Worm (Caenorhabditis elegans) whole organism, L3 larva: ENCODE measurements around the gene pqn-15.
A peak's percentile ranks its signal among the peaks of the same experiment; 100 is the strongest.

Experiments
- R02D3.7 ChIP-seq: fragments of 150-350 bp; optimal IDR thresholded peaks from 2 replicates; lab custom pipeline; 2014; ENCODE audit warnings: missing biosample characterization, missing genetic modification characterization
- ZK546.5 ChIP-seq: sonication (generic microtip); optimal IDR thresholded peaks from 2 replicates; lab custom pipeline; 2017; ENCODE audit warnings: missing biosample characterization, missing genetic modification characterization
- aly-2 ChIP-seq: fragments of 150-350 bp; optimal IDR thresholded peaks from 2 replicates; lab custom pipeline; 2014; ENCODE audit warnings: missing biosample characterization, missing genetic modification characterization
- ama-1 ChIP-seq: fragments of 150-350 bp; optimal IDR thresholded peaks from 2 replicates; lab custom pipeline; 2018
- ceh-16 ChIP-seq: sonication (generic microtip); optimal IDR thresholded peaks from 2 replicates; lab custom pipeline; 2017; ENCODE audit warnings: missing biosample characterization, missing genetic modification characterization
- ceh-28 ChIP-seq: fragments of 150-350 bp; optimal IDR thresholded peaks from 2 replicates; lab custom pipeline; 2014; ENCODE audit warnings: missing biosample characterization, missing genetic modification reagents, missing genetic modification characterization
- ceh-9 ChIP-seq: sonication (generic microtip); optimal IDR thresholded peaks from 2 replicates; lab custom pipeline; 2018; ENCODE audit warnings: missing biosample characterization, missing genetic modification characterization
- daf-12 ChIP-seq: fragments of 150-350 bp; optimal IDR thresholded peaks from 2 replicates; lab custom pipeline; 2014; ENCODE audit warnings: missing biosample characterization, missing genetic modification reagents, missing genetic modification characterization
- egl-5 ChIP-seq: fragments of 150-350 bp; optimal IDR thresholded peaks from 2 replicates; lab custom pipeline; 2017; ENCODE audit warnings: missing biosample characterization, missing genetic modification reagents, missing genetic modification characterization, inconsistent platforms
- elt-1 ChIP-seq: fragments of 150-350 bp; optimal IDR thresholded peaks from 2 replicates; lab custom pipeline; 2014; ENCODE audit warnings: missing biosample characterization, missing genetic modification characterization
- elt-2 ChIP-seq: sonication (generic microtip); optimal IDR thresholded peaks from 2 replicates; lab custom pipeline; 2016; ENCODE audit warnings: missing genetic modification reagents, mild to moderate bottlenecking, missing genetic modification characterization, missing compliant biosample characterization
- elt-3 ChIP-seq, 3 experiments: fragments of 150-350 bp in 1 of 3; sonication (generic microtip) in 2 of 3; optimal IDR thresholded peaks; 2 replicates in 2 of 3; 4 replicates in 1 of 3; lab custom pipeline; 2014 to 2017; ENCODE audit warnings: missing biosample characterization in 3 of 3, missing genetic modification characterization in 3 of 3
- eor-1 ChIP-seq, 2 experiments: fragments of 150-350 bp; optimal IDR thresholded peaks; 2 replicates each; lab custom pipeline; 2014 to 2018; ENCODE audit warnings: missing biosample characterization in 2 of 2, missing genetic modification characterization in 2 of 2
- fkh-10 ChIP-seq: sonication (generic microtip); optimal IDR thresholded peaks from 2 replicates; lab custom pipeline; 2017; ENCODE audit warnings: missing biosample characterization, missing genetic modification reagents, missing genetic modification characterization
- fkh-2 ChIP-seq: fragments of 150-350 bp; optimal IDR thresholded peaks from 2 replicates; lab custom pipeline; 2014; ENCODE audit warnings: missing biosample characterization, missing genetic modification reagents, missing genetic modification characterization
- fos-1 ChIP-seq: fragments of 150-350 bp; optimal IDR thresholded peaks from 2 replicates; lab custom pipeline; 2014; ENCODE audit warnings: missing biosample characterization, missing genetic modification characterization
- hmg-11 ChIP-seq: sonication (generic microtip); optimal IDR thresholded peaks from 2 replicates; lab custom pipeline; 2016; ENCODE audit warnings: missing genetic modification characterization, missing compliant biosample characterization
- jun-1 ChIP-seq: fragments of 150-350 bp; optimal IDR thresholded peaks from 2 replicates; lab custom pipeline; 2014; ENCODE audit warnings: missing biosample characterization, missing genetic modification reagents, missing genetic modification characterization
- lin-39 ChIP-seq: fragments of 150-350 bp; optimal IDR thresholded peaks from 2 replicates; lab custom pipeline; 2018; ENCODE audit warnings: missing biosample characterization, missing genetic modification reagents, missing genetic modification characterization
- lsy-12 ChIP-seq: sonication (generic microtip); optimal IDR thresholded peaks from 2 replicates; lab custom pipeline; 2016; ENCODE audit warnings: mild to moderate bottlenecking, missing genetic modification characterization, missing compliant biosample characterization
- mdl-1 ChIP-seq: fragments of 150-350 bp; optimal IDR thresholded peaks from 2 replicates; lab custom pipeline; 2014; ENCODE audit warnings: missing biosample characterization, missing genetic modification characterization
- mml-1 ChIP-seq: fragments of 150-350 bp; sonication (generic microtip); optimal IDR thresholded peaks from 3 replicates; lab custom pipeline; 2014; ENCODE audit warnings: missing biosample characterization, missing genetic modification characterization
- nfya-1 ChIP-seq: sonication (generic microtip); optimal IDR thresholded peaks from 2 replicates; lab custom pipeline; 2017; ENCODE audit warnings: missing genetic modification characterization, mild to moderate bottlenecking, missing compliant biosample characterization, antibody characterized with exemption, moderate library complexity; ENCODE audit not compliant: insufficient read depth
- nhr-11 ChIP-seq: fragments of 150-350 bp; optimal IDR thresholded peaks from 2 replicates; lab custom pipeline; 2014; ENCODE audit warnings: missing biosample characterization, missing genetic modification characterization
- nhr-12 ChIP-seq: fragments of 150-350 bp; optimal IDR thresholded peaks from 2 replicates; lab custom pipeline; 2014; ENCODE audit warnings: missing biosample characterization, missing genetic modification characterization
- nhr-23 ChIP-seq: fragments of 150-350 bp; optimal IDR thresholded peaks from 2 replicates; lab custom pipeline; 2014; ENCODE audit warnings: missing biosample characterization, missing genetic modification reagents, missing genetic modification characterization
- nhr-237 ChIP-seq: fragments of 150-350 bp; optimal IDR thresholded peaks from 2 replicates; lab custom pipeline; 2014; ENCODE audit warnings: missing biosample characterization, missing genetic modification characterization
- nhr-25 ChIP-seq: sonication (generic microtip); optimal IDR thresholded peaks from 2 replicates; lab custom pipeline; 2017; ENCODE audit warnings: missing biosample characterization, missing genetic modification characterization
- nhr-28 ChIP-seq: fragments of 150-350 bp; optimal IDR thresholded peaks from 2 replicates; lab custom pipeline; 2014; ENCODE audit warnings: missing biosample characterization, missing genetic modification characterization
- nhr-43 ChIP-seq: sonication (generic microtip); optimal IDR thresholded peaks from 2 replicates; lab custom pipeline; 2016; ENCODE audit warnings: mild to moderate bottlenecking, missing genetic modification characterization, missing compliant biosample characterization; ENCODE audit not compliant: poor library complexity, severe bottlenecking
- nhr-67 ChIP-seq: fragments of 150-350 bp; optimal IDR thresholded peaks from 2 replicates; lab custom pipeline; 2014; ENCODE audit warnings: missing biosample characterization, missing genetic modification characterization
- nhr-76 ChIP-seq: fragments of 150-350 bp; sonication (generic microtip); optimal IDR thresholded peaks from 5 replicates; lab custom pipeline; 2014; ENCODE audit warnings: missing biosample characterization, missing genetic modification characterization
- nhr-77 ChIP-seq: fragments of 150-350 bp; optimal IDR thresholded peaks from 2 replicates; lab custom pipeline; 2014; ENCODE audit warnings: missing biosample characterization, missing genetic modification characterization
- pha-4 ChIP-seq: fragments of 150-350 bp; optimal IDR thresholded peaks from 2 replicates; lab custom pipeline; 2014; ENCODE audit warnings: missing biosample characterization, missing genetic modification reagents, missing genetic modification characterization
- pqm-1 ChIP-seq: fragments of 150-350 bp; optimal IDR thresholded peaks from 2 replicates; lab custom pipeline; 2017; ENCODE audit warnings: missing biosample characterization, missing genetic modification characterization, inconsistent platforms
- sea-2 ChIP-seq: fragments of 150-350 bp; sonication (generic microtip); optimal IDR thresholded peaks from 4 replicates; lab custom pipeline; 2014; ENCODE audit warnings: missing biosample characterization, missing genetic modification reagents, missing genetic modification characterization
- skn-1 ChIP-seq: fragments of 150-350 bp; optimal IDR thresholded peaks from 2 replicates; lab custom pipeline; 2014; ENCODE audit warnings: missing biosample characterization, missing genetic modification characterization
- snpc-4 ChIP-seq: fragments of 150-350 bp; optimal IDR thresholded peaks from 2 replicates; lab custom pipeline; 2014; ENCODE audit warnings: missing biosample characterization, missing genetic modification characterization
- tbx-2 ChIP-seq: sonication (generic microtip); optimal IDR thresholded peaks from 2 replicates; lab custom pipeline; 2016; ENCODE audit warnings: mild to moderate bottlenecking, missing genetic modification characterization, missing compliant biosample characterization
- unc-39 ChIP-seq: sonication (generic microtip); optimal IDR thresholded peaks from 4 replicates; lab custom pipeline; 2017; ENCODE audit warnings: missing biosample characterization, missing genetic modification characterization
- unc-62 ChIP-seq: fragments of 150-350 bp; sonication (generic microtip); optimal IDR thresholded peaks from 4 replicates; lab custom pipeline; 2014; ENCODE audit warnings: missing biosample characterization, missing genetic modification reagents, missing genetic modification characterization
- zag-1 ChIP-seq: fragments of 150-350 bp; optimal IDR thresholded peaks from 2 replicates; lab custom pipeline; 2014; ENCODE audit warnings: missing biosample characterization, missing genetic modification characterization
- ztf-11 ChIP-seq: fragments of 150-350 bp; optimal IDR thresholded peaks from 2 replicates; lab custom pipeline; 2014; ENCODE audit warnings: missing biosample characterization, missing genetic modification characterization
- ztf-4 ChIP-seq: fragments of 150-350 bp; optimal IDR thresholded peaks from 2 replicates; lab custom pipeline; 2014; ENCODE audit warnings: missing biosample characterization, missing genetic modification characterization

The pqn-15 gene

DNA sequence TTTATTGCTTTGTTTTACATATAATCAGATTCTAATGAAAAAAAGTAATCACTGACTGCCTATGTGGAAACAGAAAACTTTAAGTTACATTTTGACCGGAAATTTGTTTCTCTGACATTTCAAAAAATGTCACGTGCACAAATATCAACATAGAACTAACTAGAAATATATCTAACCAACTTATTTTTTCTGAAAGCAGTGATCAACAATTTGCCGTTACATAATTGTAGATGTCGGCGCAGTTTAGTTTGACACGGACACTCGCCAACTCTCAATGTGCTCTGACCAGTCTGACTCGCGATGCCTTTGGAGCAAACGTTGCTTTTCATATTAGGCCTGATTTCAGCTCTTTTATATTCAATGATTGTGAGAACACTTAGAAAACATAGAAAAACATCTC, 50.0 kb downstream of the pqn-15 start, which contains the start of gene srv-6:
srv-6 (plus strand) TSS at position 301 of the 400 bp plus-strand sequence.
- TF ChIP-seq elt-1 (tag; lab: Kevin White, UChicago): no peak
- no peak for TF ChIP-seq elt-3 (tag; optimal IDR thresholded peaks at IDR 0.05; lab: Kevin White, UChicago)
- TF ChIP-seq sea-2: no peak
- no peak for TF ChIP-seq nhr-25 (tag; lab: Kevin White, UChicago)
- no peak for TF ChIP-seq ceh-9 (tag; lab: Kevin White, UChicago)
- no peak for TF ChIP-seq pqm-1
- TF ChIP-seq mdl-1: no peak
- TF ChIP-seq fkh-10: no peak

DNA sequence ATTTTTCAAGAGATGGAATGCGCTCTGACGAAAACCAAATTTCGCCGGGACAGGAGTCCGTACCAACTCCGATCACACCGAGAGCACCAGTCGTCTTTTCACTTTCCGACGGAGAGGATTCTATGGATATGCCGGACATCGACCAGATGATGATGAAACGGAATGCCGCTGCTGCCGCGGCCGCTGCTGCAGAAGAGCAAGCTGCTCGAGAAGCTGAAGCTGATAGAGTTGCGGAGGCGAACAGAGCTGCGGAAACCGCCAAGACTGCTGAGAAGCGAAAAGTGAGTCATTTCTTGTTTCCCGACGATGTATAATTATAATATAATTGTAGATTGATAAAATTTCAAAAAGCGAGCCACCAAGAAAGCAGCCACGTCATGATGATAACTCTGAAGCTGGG, 51.4 kb downstream of the pqn-15 start:
- no peak for TF ChIP-seq nhr-23 (tag; lab: Kevin White, UChicago)
- no peak for TF ChIP-seq fos-1
- TF ChIP-seq tbx-2 (tag; lab: Kevin White, UChicago): no peak
- no peak for TF ChIP-seq fkh-10
- no peak for TF ChIP-seq skn-1
- no peak for TF ChIP-seq nhr-67 (tag; lab: Kevin White, UChicago)
- TF ChIP-seq elt-3 (tag; optimal IDR thresholded peaks at IDR 0.05; lab: Kevin White, UChicago): no peak
- TF ChIP-seq jun-1 (tag; lab: Kevin White, UChicago): no peak
- TF ChIP-seq fkh-2 (tag; lab: Kevin White, UChicago): no peak
- TF ChIP-seq hmg-11 (tag; lab: Kevin White, UChicago): no peak
- TF ChIP-seq mdl-1: no peak
- no peak for TF ChIP-seq unc-62 (GFP tag; lab: Kevin White, UChicago)
- no peak for TF ChIP-seq nhr-237 (tag; lab: Kevin White, UChicago)
- TF ChIP-seq egl-5: no peak
- no peak for TF ChIP-seq nhr-77 (tag; lab: Kevin White, UChicago)
- no peak for TF ChIP-seq nhr-11 (tag; lab: Kevin White, UChicago)
- TF ChIP-seq pha-4 (tag; lab: Kevin White, UChicago): no peak

DNA sequence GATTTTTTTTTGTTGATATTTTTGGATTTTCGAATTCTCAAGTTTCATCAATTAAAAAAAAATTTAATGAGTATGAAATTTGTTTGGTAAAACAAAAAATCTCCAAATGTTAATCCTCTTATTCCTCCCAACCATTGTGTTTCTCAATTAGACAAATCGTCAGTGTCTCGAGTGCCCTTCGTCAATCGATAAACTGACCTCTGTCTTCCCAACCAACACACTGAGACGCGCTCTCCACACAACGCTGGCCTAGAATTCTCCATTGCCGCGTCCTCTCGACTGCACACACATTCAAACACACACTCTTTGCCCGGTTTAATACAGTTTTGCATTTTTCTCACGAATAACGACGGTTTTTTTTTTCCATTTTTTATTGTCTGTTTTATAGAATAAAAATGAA, 52.0 kb downstream of the pqn-15 start, which contains the start of gene taf-11.1:
taf-11.1 (plus strand) TSS at position 389 of the 400 bp plus-strand sequence.
- no peak for TF ChIP-seq lsy-12 (tag; lab: Kevin White, UChicago)
- peak; percentile 32 for TF ChIP-seq pha-4 (tag; lab: Kevin White, UChicago)
- no peak for TF ChIP-seq ztf-4 (tag; lab: Kevin White, UChicago)
- TF ChIP-seq eor-1 (tag; optimal IDR thresholded peaks at IDR 0.05; lab: Kevin White, UChicago): no peak
- peak; percentile 72 for TF ChIP-seq ceh-28
- TF ChIP-seq nhr-67 (tag; lab: Kevin White, UChicago): no peak
- no peak for TF ChIP-seq elt-3 (tag; optimal IDR thresholded peaks at IDR 0.05; lab: Kevin White, UChicago)
- TF ChIP-seq pqm-1: no peak
- TF ChIP-seq fos-1: no peak
- no peak for TF ChIP-seq ama-1 (lab: Kevin White, UChicago)
- TF ChIP-seq sea-2: no peak
- no peak for TF ChIP-seq unc-39 (tag; lab: Kevin White, UChicago)
- no peak for TF ChIP-seq unc-62 (GFP tag; lab: Kevin White, UChicago)
- no peak for TF ChIP-seq aly-2 (tag; lab: Kevin White, UChicago)
- no peak for TF ChIP-seq nhr-12 (tag; lab: Kevin White, UChicago)
- no peak for TF ChIP-seq nhr-11 (tag; lab: Kevin White, UChicago)
- no peak for TF ChIP-seq tbx-2 (tag; lab: Kevin White, UChicago)
- no peak for TF ChIP-seq egl-5
- no peak for TF ChIP-seq nhr-76
- no peak for TF ChIP-seq nhr-237 (tag; lab: Kevin White, UChicago)
- peak; percentile 45 for TF ChIP-seq nfya-1 (tag; lab: Kevin White, UChicago)
- TF ChIP-seq nhr-23 (tag; lab: Kevin White, UChicago): peak; percentile 41
- TF ChIP-seq mml-1 (tag; lab: Kevin White, UChicago): no peak
- TF ChIP-seq ztf-11 (tag; lab: Kevin White, UChicago): no peak
- TF ChIP-seq mdl-1: no peak
- no peak for TF ChIP-seq ZK546.5 (tag; lab: Kevin White, UChicago)
- no peak for TF ChIP-seq ceh-9 (tag; lab: Kevin White, UChicago)
- TF ChIP-seq fkh-2 (tag; lab: Kevin White, UChicago): no peak
- no peak for TF ChIP-seq nhr-28 (tag; lab: Kevin White, UChicago)
- TF ChIP-seq nhr-25 (tag; lab: Kevin White, UChicago): peak; percentile 71
- no peak for TF ChIP-seq elt-2 (tag; lab: Kevin White, UChicago)
- no peak for TF ChIP-seq daf-12
- no peak for TF ChIP-seq ceh-16 (tag; lab: Kevin White, UChicago)
- TF ChIP-seq fkh-10: no peak
- no peak for TF ChIP-seq skn-1
- no peak for TF ChIP-seq jun-1 (tag; lab: Kevin White, UChicago)
- TF ChIP-seq hmg-11 (tag; lab: Kevin White, UChicago): peak; percentile 3
- no peak for TF ChIP-seq snpc-4 (tag; lab: Kevin White, UChicago)
- TF ChIP-seq lin-39 (tag; lab: Kevin White, UChicago): peak; percentile 18
- TF ChIP-seq zag-1 (tag; lab: Kevin White, UChicago): no peak
- TF ChIP-seq R02D3.7 (tag; lab: Kevin White, UChicago): no peak
- no peak for TF ChIP-seq nhr-43 (tag; lab: Kevin White, UChicago)
- TF ChIP-seq, all 47 proteins: peak for 7
